Fruit fly (Drosophila melanogaster): ENCODE results near the gene COX5BL.

- no peak for TF ChIP-seq CG6854 (GFP tag; optimal IDR thresholded peaks at IDR 0.05)
- no peak for TF ChIP-seq CG1621 (tag; optimal IDR thresholded peaks at IDR 0.05)
- no peak for TF ChIP-seq Gug (GFP tag; IDR thresholded peaks at IDR 0.05)
- TF ChIP-seq acj6 (GFP tag; optimal IDR thresholded peaks at IDR 0.05): no peak
- TF ChIP-seq Blimp-1 (GFP tag; optimal IDR thresholded peaks at IDR 0.05): no peak
- TF ChIP-seq CG11294 (GFP tag; IDR thresholded peaks at IDR 0.05): no peak
- TF ChIP-seq Eip78C (GFP tag): no peak
- TF ChIP-seq Hr39 (GFP tag; optimal IDR thresholded peaks at IDR 0.05): no peak
- TF ChIP-seq CG4318 (GFP tag; optimal IDR thresholded peaks at IDR 0.05): no peak
- TF ChIP-seq CG6792 (GFP tag; optimal IDR thresholded peaks at IDR 0.05): no peak
- no peak for TF ChIP-seq fd59A (GFP tag; optimal IDR thresholded peaks at IDR 0.05)
Observed at dm6 chr2L:6564955-6565354, 5.7 kb downstream of the COX5BL start.

Measured in whole organism, prepupa.